Fruit fly (Drosophila melanogaster): ENCODE measurements around the gene RpL36A.

RpL36A gene

DNA sequence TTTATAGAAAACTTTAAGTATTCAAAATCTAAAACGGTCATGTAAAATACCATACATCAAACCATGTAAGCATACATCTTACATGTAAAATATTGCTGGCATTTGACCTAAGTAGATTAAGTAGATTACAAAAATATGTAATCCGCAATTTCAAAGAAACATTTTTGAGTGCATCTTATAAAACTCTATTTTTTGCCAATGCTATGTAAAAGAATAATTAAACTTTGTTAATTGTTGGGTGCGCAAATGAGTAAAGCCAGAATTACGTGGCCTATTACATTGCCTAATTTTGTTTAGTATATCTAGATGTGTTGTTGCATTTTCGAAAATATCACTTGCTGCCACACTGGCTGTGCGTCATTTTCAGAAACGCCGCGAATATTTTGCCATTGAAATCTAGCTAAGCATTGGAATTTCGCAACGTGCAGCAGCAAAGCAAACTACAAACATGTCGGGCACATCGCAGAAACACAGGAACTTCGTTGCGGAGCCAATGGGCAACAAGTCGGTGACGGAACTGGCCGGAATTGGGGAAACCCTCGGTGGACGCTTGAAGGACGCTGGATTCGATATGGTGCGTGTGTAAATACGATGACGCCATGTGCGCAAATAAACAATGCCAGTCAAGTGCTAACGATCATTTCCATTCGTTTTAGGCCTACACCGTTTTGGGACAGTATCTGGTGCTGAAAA lies 13.4 kb downstream of the RpL36A start, which contains the start of gene baf:
Gene baf (plus strand): TSS at position 303 of the 693 bp plus-strand sequence.
- TF ChIP-seq CTCF (GFP tag; optimal IDR thresholded peaks at IDR 0.05) (peak; percentile 68), CG2199 (GFP tag; IDR thresholded peaks at IDR 0.05) (no peak), CG17359 (tag; optimal IDR thresholded peaks at IDR 0.05) (no peak), CG17186 (GFP tag; optimal IDR thresholded peaks at IDR 0.05) (peak; percentile 34), CG13424 (tag; optimal IDR thresholded peaks at IDR 0.05) (no peak), HLHmδ (GFP tag; optimal IDR thresholded peaks at IDR 0.05) (no peak), bcd (GFP tag; optimal IDR thresholded peaks at IDR 0.05) (no peak), ftz-f1 (GFP tag; optimal IDR thresholded peaks at IDR 0.05) (peak; percentile 37), CG31388 (GFP tag; optimal IDR thresholded peaks at IDR 0.05) (no peak), CG10321 (GFP tag; IDR thresholded peaks at IDR 0.05) (no peak), Ets97D (GFP tag; optimal IDR thresholded peaks at IDR 0.05) (no peak), unc-4 (GFP tag; IDR thresholded peaks at IDR 0.05; ENCODE audit: partially characterized antibody) (no peak), dm (GFP tag; optimal IDR thresholded peaks at IDR 0.05) (peak; percentile 17), Ptx1 (GFP tag; IDR thresholded peaks at IDR 0.05) (no peak), CG9437 (GFP tag; optimal IDR thresholded peaks at IDR 0.05) (no peak), repo (GFP tag; optimal IDR thresholded peaks at IDR 0.05) (no peak), CG12071 (GFP tag; optimal IDR thresholded peaks at IDR 0.05) (no peak), Sin3A (optimal IDR thresholded peaks at IDR 0.05) (no peak), lov (optimal IDR thresholded peaks at IDR 0.05) (no peak), lov (GFP tag; IDR thresholded peaks at IDR 0.05) (no peak), CG10267 (tag; optimal IDR thresholded peaks at IDR 0.05) (peak; percentile 26), gcm (GFP tag; optimal IDR thresholded peaks at IDR 0.05) (no peak), bbx (GFP tag; IDR thresholded peaks at IDR 0.05; ENCODE audit: partially characterized antibody) (no peak), bigmax (GFP tag; optimal IDR thresholded peaks at IDR 0.05) (no peak), CG11695 (GFP tag; IDR thresholded peaks at IDR 0.05) (0 out of 3 replicates have a peak, but pooled peaks have one; percentile 28), CG5953 (GFP tag; IDR thresholded peaks at IDR 0.05) (no peak), D19B (GFP tag; optimal IDR thresholded peaks at IDR 0.05) (no peak), klu (GFP tag; IDR thresholded peaks at IDR 0.05) (no peak), CG2116 (GFP tag; optimal IDR thresholded peaks at IDR 0.05) (no peak), lab (GFP tag; optimal IDR thresholded peaks at IDR 0.05) (no peak), Aef1 (GFP tag; IDR thresholded peaks at IDR 0.05) (no peak), lola (GFP tag; optimal IDR thresholded peaks at IDR 0.05) (no peak), CG7556 (GFP tag; optimal IDR thresholded peaks at IDR 0.05) (no peak), bsh (GFP tag; optimal IDR thresholded peaks at IDR 0.05) (no peak), CG1233 (GFP tag; optimal IDR thresholded peaks at IDR 0.05) (no peak), exex (tag; optimal IDR thresholded peaks at IDR 0.05) (no peak), CG8359 (GFP tag; optimal IDR thresholded peaks at IDR 0.05; ENCODE audit: borderline replicate concordance) (no peak), CG9817 (tag; optimal IDR thresholded peaks at IDR 0.05) (no peak), phol (tag; optimal IDR thresholded peaks at IDR 0.05) (peak; percentile 20), YL-1 (GFP tag; optimal IDR thresholded peaks at IDR 0.05) (peak; percentile 18), CG10543 (GFP tag; optimal IDR thresholded peaks at IDR 0.05) (no peak), CG31365 (tag; optimal IDR thresholded peaks at IDR 0.05) (no peak), CG12219 (GFP tag; optimal IDR thresholded peaks at IDR 0.05) (no peak), crc (GFP tag; optimal IDR thresholded peaks at IDR 0.05) (no peak), MBD-R2 (GFP tag; IDR thresholded peaks at IDR 0.05) (peak; percentile 41), Dp (GFP tag; optimal IDR thresholded peaks at IDR 0.05) (peak; percentile 62), ash1 (GFP tag; optimal IDR thresholded peaks at IDR 0.05) (no peak), Lpt (GFP tag; optimal IDR thresholded peaks at IDR 0.05) (no peak), dmrt11E (tag; optimal IDR thresholded peaks at IDR 0.05) (peak; percentile 2), ttk (GFP tag; IDR thresholded peaks at IDR 0.05) (no peak), nmo (GFP tag; optimal IDR thresholded peaks at IDR 0.05) (peak; percentile 7)
